Fruit fly (Drosophila melanogaster) whole organism, prepupa: ENCODE measurements around the gene CG13607.
A peak's percentile ranks its signal among the peaks of the same experiment; 100 is the strongest.

Experiments
- Blimp-1 ChIP-seq: fragments of 200-800 bp; sonication (Bioruptor generic); optimal IDR thresholded peaks from 3 replicates; lab custom pipeline; 2017; ENCODE audit warnings: missing biosample characterization, missing genetic modification characterization, mild to moderate bottlenecking, moderate library complexity, missing genetic modification reagents
- CG10669 ChIP-seq: fragments of 200-800 bp; sonication (Bioruptor generic); optimal IDR thresholded peaks from 3 replicates; lab custom pipeline; 2018; ENCODE audit warnings: missing biosample characterization, mild to moderate bottlenecking, missing genetic modification characterization, moderate library complexity
- CG11294 ChIP-seq: fragments of 200-800 bp; sonication (Bioruptor generic); IDR thresholded peaks from 2 replicates; pipeline ENCODE4 v1.3.6; 2022; ENCODE audit warnings: missing biosample characterization, missing genetic modification characterization
- CG11762 ChIP-seq: fragments of 200-800 bp; sonication (Bioruptor generic); optimal IDR thresholded peaks from 3 replicates; lab custom pipeline; 2016; ENCODE audit warnings: missing biosample characterization, missing genetic modification characterization; ENCODE audit not compliant: insufficient read depth
- CG15336 ChIP-seq: fragments of 200-800 bp; sonication (Bioruptor generic); IDR thresholded peaks from 2 replicates; pipeline ENCODE4 v1.3.6; 2022; ENCODE audit warnings: missing biosample characterization, missing genetic modification characterization
- CG1621 ChIP-seq: fragments of 200-800 bp; sonication (Bioruptor generic); optimal IDR thresholded peaks from 3 replicates; lab custom pipeline; 2018; ENCODE audit warnings: missing biosample characterization, mild to moderate bottlenecking, missing genetic modification characterization
- CG16779 ChIP-seq: fragments of 200-800 bp; sonication (Bioruptor generic); optimal IDR thresholded peaks from 3 replicates; lab custom pipeline; 2017; ENCODE audit warnings: missing biosample characterization, mild to moderate bottlenecking, missing genetic modification characterization
- CG3032 ChIP-seq: fragments of 200-800 bp; optimal IDR thresholded peaks from 2 replicates; lab custom pipeline; 2019; ENCODE audit warnings: missing biosample characterization, mild to moderate bottlenecking, missing genetic modification characterization, moderate library complexity
- CG31627 ChIP-seq: fragments of 200-800 bp; sonication (Bioruptor generic); optimal IDR thresholded peaks from 3 replicates; lab custom pipeline; 2016; ENCODE audit warnings: missing biosample characterization, missing genetic modification characterization
- CG32006 ChIP-seq: fragments of 200-800 bp; sonication (Bioruptor generic); optimal IDR thresholded peaks from 3 replicates; lab custom pipeline; 2017; ENCODE audit warnings: missing biosample characterization, mild to moderate bottlenecking, missing genetic modification characterization
- CG34406 ChIP-seq: fragments of 200-800 bp; sonication (Bioruptor generic); optimal IDR thresholded peaks from 3 replicates; lab custom pipeline; 2016; ENCODE audit warnings: missing biosample characterization, missing genetic modification characterization
- CG6163 ChIP-seq: fragments of 200-800 bp; sonication (Bioruptor generic); IDR thresholded peaks from 3 replicates; pipeline ENCODE4 v1.3.6; 2022; ENCODE audit warnings: missing biosample characterization, missing genetic modification characterization
- CG6276 ChIP-seq: fragments of 200-800 bp; sonication (Bioruptor generic); optimal IDR thresholded peaks from 2 replicates; lab custom pipeline; 2017; ENCODE audit warnings: missing biosample characterization, mild to moderate bottlenecking, missing genetic modification characterization
- CG6792 ChIP-seq: fragments of 200-800 bp; sonication (Bioruptor generic); optimal IDR thresholded peaks from 3 replicates; lab custom pipeline; 2016; ENCODE audit warnings: missing biosample characterization, missing genetic modification characterization
- CG6808 ChIP-seq: fragments of 200-800 bp; sonication (Bioruptor generic); optimal IDR thresholded peaks from 3 replicates; lab custom pipeline; 2017; ENCODE audit warnings: missing biosample characterization, missing genetic modification characterization, mild to moderate bottlenecking, moderate library complexity, missing genetic modification reagents
- CG6854 ChIP-seq: fragments of 200-800 bp; sonication (Bioruptor generic); optimal IDR thresholded peaks from 2 replicates; lab custom pipeline; 2017; ENCODE audit warnings: missing biosample characterization, mild to moderate bottlenecking, missing genetic modification characterization
- CG7368 ChIP-seq: fragments of 200-800 bp; sonication (Bioruptor generic); optimal IDR thresholded peaks from 3 replicates; lab custom pipeline; 2016; ENCODE audit warnings: missing biosample characterization, missing genetic modification characterization
- CG8119 ChIP-seq: fragments of 200-800 bp; sonication (Bioruptor generic); IDR thresholded peaks from 3 replicates; pipeline ENCODE4 v1.3.6; 2022; ENCODE audit warnings: missing biosample characterization, missing genetic modification characterization
- CG8319 ChIP-seq: fragments of 200-800 bp; sonication (Bioruptor generic); optimal IDR thresholded peaks from 3 replicates; lab custom pipeline; 2016; ENCODE audit warnings: missing biosample characterization, missing genetic modification characterization
- CG9139 ChIP-seq: fragments of 200-800 bp; sonication (Bioruptor generic); optimal IDR thresholded peaks from 3 replicates; lab custom pipeline; 2017; ENCODE audit warnings: missing biosample characterization, mild to moderate bottlenecking, missing genetic modification characterization
- Eip75B ChIP-seq: fragments of 200-800 bp; sonication (Bioruptor generic); optimal IDR thresholded peaks from 3 replicates; lab custom pipeline; 2016; ENCODE audit warnings: missing biosample characterization, missing genetic modification characterization
- Eip78C ChIP-seq: fragments of 200-800 bp; sonication (Bioruptor generic); peaks from one replicate; lab custom pipeline; 2016; ENCODE audit warnings: missing biosample characterization, missing genetic modification characterization
- Eip93F ChIP-seq: fragments of 200-800 bp; sonication (Bioruptor generic); optimal IDR thresholded peaks from 2 replicates; lab custom pipeline; 2016; ENCODE audit warnings: missing biosample characterization, mild to moderate bottlenecking, missing genetic modification characterization
- Gug ChIP-seq: fragments of 200-800 bp; sonication (Bioruptor generic); IDR thresholded peaks from 2 replicates; pipeline ENCODE4 v1.3.6; 2022; ENCODE audit warnings: missing biosample characterization, missing genetic modification characterization
- Hr38 ChIP-seq: sonication (Bioruptor generic); optimal IDR thresholded peaks from 2 replicates; lab custom pipeline; 2016; ENCODE audit warnings: missing biosample characterization, missing genetic modification characterization
- Hr39 ChIP-seq: fragments of 200-800 bp; sonication (Bioruptor generic); optimal IDR thresholded peaks from 2 replicates; lab custom pipeline; 2016; ENCODE audit warnings: missing biosample characterization, missing genetic modification characterization
- Met ChIP-seq: fragments of 200-800 bp; sonication (Bioruptor generic); optimal IDR thresholded peaks from 3 replicates; lab custom pipeline; 2016; ENCODE audit warnings: missing biosample characterization, missing genetic modification characterization
- OdsH ChIP-seq: fragments of 200-800 bp; sonication (Bioruptor generic); optimal IDR thresholded peaks from 3 replicates; lab custom pipeline; 2016; ENCODE audit warnings: missing biosample characterization, missing genetic modification characterization
- Smox ChIP-seq: fragments of 200-800 bp; sonication (Bioruptor generic); optimal IDR thresholded peaks from 3 replicates; lab custom pipeline; 2016; ENCODE audit warnings: missing biosample characterization, missing genetic modification characterization
- Sox102F ChIP-seq: fragments of 200-800 bp; sonication (Bioruptor generic); optimal IDR thresholded peaks from 2 replicates; lab custom pipeline; 2016; ENCODE audit warnings: missing biosample characterization, mild to moderate bottlenecking, missing genetic modification characterization
- Sox14 ChIP-seq: fragments of 200-800 bp; sonication (Bioruptor generic); optimal IDR thresholded peaks from 3 replicates; lab custom pipeline; 2016; ENCODE audit warnings: missing biosample characterization, missing genetic modification characterization
- Sox15 ChIP-seq: fragments of 200-800 bp; sonication (Bioruptor generic); optimal IDR thresholded peaks from 3 replicates; lab custom pipeline; 2016; ENCODE audit warnings: missing biosample characterization, missing genetic modification characterization
- achi ChIP-seq: fragments of 200-800 bp; sonication (Bioruptor generic); optimal IDR thresholded peaks from 3 replicates; lab custom pipeline; 2016; ENCODE audit warnings: missing biosample characterization, missing genetic modification characterization
- acj6 ChIP-seq: fragments of 200-800 bp; sonication (Bioruptor generic); optimal IDR thresholded peaks from 3 replicates; lab custom pipeline; 2016; ENCODE audit warnings: missing biosample characterization, missing genetic modification characterization
- dac ChIP-seq: fragments of 200-800 bp; sonication (Bioruptor generic); optimal IDR thresholded peaks from 2 replicates; lab custom pipeline; 2017; ENCODE audit warnings: missing biosample characterization, mild to moderate bottlenecking, missing genetic modification characterization
- dsx ChIP-seq: fragments of 200-800 bp; optimal IDR thresholded peaks from 3 replicates; lab custom pipeline; 2019; ENCODE audit warnings: missing biosample characterization, mild to moderate bottlenecking, missing genetic modification characterization, moderate library complexity; ENCODE audit not compliant: poor library complexity, severe bottlenecking
- esn ChIP-seq: fragments of 200-800 bp; sonication (Bioruptor generic); optimal IDR thresholded peaks from 2 replicates; lab custom pipeline; 2016; ENCODE audit warnings: missing biosample characterization, mild to moderate bottlenecking, missing genetic modification characterization, moderate library complexity
- fd59A ChIP-seq: fragments of 200-800 bp; sonication (Bioruptor generic); optimal IDR thresholded peaks from 2 replicates; lab custom pipeline; 2017; ENCODE audit warnings: missing biosample characterization, mild to moderate bottlenecking, missing genetic modification characterization, missing genetic modification reagents
- fd85E ChIP-seq: fragments of 200-800 bp; sonication (Bioruptor generic); optimal IDR thresholded peaks from 3 replicates; lab custom pipeline; 2016; ENCODE audit warnings: missing biosample characterization, missing genetic modification characterization
- fkh ChIP-seq: fragments of 200-800 bp; sonication (Bioruptor generic); optimal IDR thresholded peaks from 3 replicates; lab custom pipeline; 2017; ENCODE audit warnings: missing biosample characterization, mild to moderate bottlenecking, missing genetic modification characterization, moderate library complexity
- net ChIP-seq: fragments of 200-800 bp; sonication (Bioruptor generic); optimal IDR thresholded peaks from 3 replicates; lab custom pipeline; 2016; ENCODE audit warnings: missing biosample characterization, missing genetic modification characterization
- pdm3 ChIP-seq: fragments of 200-800 bp; sonication (Bioruptor generic); optimal IDR thresholded peaks from 3 replicates; lab custom pipeline; 2016; ENCODE audit warnings: missing biosample characterization, missing genetic modification characterization
- salr ChIP-seq, 2 experiments: fragments of 200-800 bp; sonication (Bioruptor generic); optimal IDR thresholded peaks; 3 replicates each; lab custom pipeline; 2016 to 2018; ENCODE audit warnings: missing biosample characterization in 2 of 2, missing genetic modification characterization in 2 of 2, mild to moderate bottlenecking in 1 of 2
- spab ChIP-seq: fragments of 200-800 bp; sonication (Bioruptor generic); optimal IDR thresholded peaks from 2 replicates; lab custom pipeline; 2017; ENCODE audit warnings: missing biosample characterization, mild to moderate bottlenecking, missing genetic modification characterization, missing genetic modification reagents
- ss ChIP-seq, 2 experiments: fragments of 200-800 bp; sonication (Bioruptor generic); optimal IDR thresholded peaks; 2 replicates in 1 of 2; 3 replicates in 1 of 2; lab custom pipeline; 2017 to 2018; ENCODE audit warnings: mild to moderate bottlenecking in 2 of 2, missing biosample characterization in 2 of 2, missing genetic modification characterization in 2 of 2, moderate library complexity in 1 of 2

The CG13607 gene

DNA sequence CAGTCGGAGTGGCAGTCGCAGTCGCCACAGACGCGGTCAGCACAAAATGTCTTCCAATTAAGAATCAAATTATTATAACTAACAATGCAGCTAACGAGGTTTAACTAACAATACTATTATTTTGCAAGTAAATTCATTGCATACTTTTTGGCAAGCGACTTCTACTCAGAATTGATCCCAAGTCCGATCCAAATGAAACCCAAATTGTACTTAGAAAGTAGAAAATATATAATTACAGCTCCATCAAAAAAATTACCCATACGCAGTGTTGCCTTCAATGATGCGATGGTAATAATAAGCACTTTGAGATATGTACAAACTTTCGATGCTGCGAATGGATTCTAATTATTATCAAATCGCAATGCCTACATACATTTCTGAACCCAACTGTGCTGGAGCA, 27.7 kb upstream of the CG13607 start (continued):
- no peak for TF ChIP-seq Sox102F
- peak; percentile 36 to 52 for TF ChIP-seq ss (GFP tag; optimal IDR thresholded peaks at IDR 0.05; lab: Kevin White, UChicago)
- peak; percentile 67 for TF ChIP-seq spab (GFP tag; lab: Kevin White, UChicago)
- peak; percentile 23 for TF ChIP-seq net
- peak in 1 of 2 experiments; percentile 75 for TF ChIP-seq salr (GFP tag; optimal IDR thresholded peaks at IDR 0.05; lab: Kevin White, UChicago)
- peak; percentile 10 for TF ChIP-seq CG34406
- peak; percentile 41 for TF ChIP-seq Hr39
- peak; percentile 57 for TF ChIP-seq OdsH (GFP tag; lab: Kevin White, UChicago)
- no peak for TF ChIP-seq Blimp-1 (GFP tag; lab: Kevin White, UChicago)
- peak; percentile 60 for TF ChIP-seq CG6276
- peak; percentile 43 for TF ChIP-seq Met (GFP tag; lab: Kevin White, UChicago)
- TF ChIP-seq CG9139 = peak; percentile 29
- TF ChIP-seq Eip75B (GFP tag; lab: Kevin White, UChicago) = peak; percentile 56
- peak; percentile 54 for TF ChIP-seq CG6792
- peak; percentile 45 for TF ChIP-seq CG31627
- TF ChIP-seq pdm3 = peak; percentile 49
- TF ChIP-seq CG8319 (GFP tag; lab: Kevin White, UChicago) = no peak
- TF ChIP-seq CG3032 (tag; lab: Kevin White, UChicago) = peak; percentile 69
- peak; percentile 8 for TF ChIP-seq Sox15 (GFP tag; lab: Kevin White, UChicago)
- TF ChIP-seq CG16779 (tag; lab: Kevin White, UChicago) = no peak
- no peak for TF ChIP-seq dsx (GFP tag; lab: Kevin White, UChicago)
- TF ChIP-seq Hr38 (GFP tag; lab: Kevin White, UChicago) = no peak
- peak; percentile 46 for TF ChIP-seq CG10669 (GFP tag; lab: Kevin White, UChicago)
- TF ChIP-seq Sox14 (GFP tag; lab: Kevin White, UChicago) = peak; percentile 68
- TF ChIP-seq CG6163 (GFP tag; lab: Robert Waterston, UW) = 0 out of 3 replicates have a peak, but pooled peaks have one; percentile 22
- peak; percentile 58 for TF ChIP-seq acj6
- TF ChIP-seq fkh = no peak

DNA sequence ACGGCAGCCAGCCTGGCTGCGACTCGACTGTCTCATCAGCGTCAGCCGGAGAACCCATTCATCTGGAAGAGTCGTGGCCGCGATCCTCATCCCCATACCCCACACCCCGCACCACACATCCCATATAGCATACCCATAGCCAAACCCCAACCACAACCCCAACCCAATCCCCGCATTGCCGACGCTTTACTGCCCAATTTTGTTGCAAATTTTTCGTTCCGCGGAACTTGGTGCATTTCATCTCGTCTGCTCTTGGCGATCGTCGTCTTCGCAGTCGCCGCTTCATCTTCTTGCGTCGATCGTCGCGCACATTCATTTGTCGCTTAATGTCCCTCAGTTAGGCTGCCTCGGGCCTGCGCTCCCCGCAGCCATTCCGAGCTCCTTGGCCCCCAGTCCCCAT, 27.2 kb upstream of the CG13607 start:
- TF ChIP-seq CG8319 (GFP tag; lab: Kevin White, UChicago) = no peak
- TF ChIP-seq Sox14 (GFP tag; lab: Kevin White, UChicago) = no peak
- no peak for TF ChIP-seq Smox (GFP tag; lab: Kevin White, UChicago)
- TF ChIP-seq CG10669 (GFP tag; lab: Kevin White, UChicago) = no peak
- no peak for TF ChIP-seq Eip93F (GFP tag; lab: Kevin White, UChicago)
- no peak for TF ChIP-seq CG8119 (GFP tag; lab: Robert Waterston, UW)
- no peak for TF ChIP-seq salr (GFP tag; optimal IDR thresholded peaks at IDR 0.05; lab: Kevin White, UChicago)
- TF ChIP-seq CG6792 = no peak
- no peak for TF ChIP-seq CG11762 (GFP tag; lab: Kevin White, UChicago)
- TF ChIP-seq Hr38 (GFP tag; lab: Kevin White, UChicago) = no peak
- TF ChIP-seq CG11294 (GFP tag; lab: Robert Waterston, UW) = no peak
- TF ChIP-seq CG3032 (tag; lab: Kevin White, UChicago) = no peak

DNA sequence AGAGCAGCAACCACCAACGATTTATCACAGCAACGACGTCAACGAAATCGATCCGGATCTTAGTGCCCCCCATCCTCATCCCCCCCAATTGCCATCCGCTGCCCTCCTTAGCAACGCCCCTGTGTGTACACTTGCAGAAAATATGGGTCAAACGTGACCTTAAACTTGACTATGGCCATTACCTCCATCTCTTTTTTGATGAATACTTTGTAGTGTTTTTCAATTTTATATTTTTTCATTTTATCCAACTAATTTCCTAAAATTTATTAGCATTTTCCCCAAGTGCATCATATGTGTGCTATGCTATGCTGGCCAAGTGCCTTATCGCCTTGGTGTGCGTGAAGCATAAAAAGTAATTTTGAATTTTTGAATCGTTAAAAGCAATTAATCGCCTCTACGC, 26.8 kb upstream of the CG13607 start:
- TF ChIP-seq Sox14 (GFP tag; lab: Kevin White, UChicago) (peak; percentile 83), CG34406 (peak; percentile 77), CG7368 (GFP tag; lab: Kevin White, UChicago) (peak; percentile 83), CG6854 (GFP tag; lab: Kevin White, UChicago) (peak; percentile 21), CG16779 (tag; lab: Kevin White, UChicago) (peak; percentile 75), CG15336 (peak; percentile 77), CG9139 (peak; percentile 82), achi (peak; percentile 85), fd85E (GFP tag; lab: Kevin White, UChicago) (peak; percentile 62), Hr38 (GFP tag; lab: Kevin White, UChicago) (no peak), CG6276 (peak; percentile 63), Gug (peak; percentile 61), acj6 (peak; percentile 84), CG6163 (GFP tag; lab: Robert Waterston, UW) (peak; percentile 94), CG32006 (GFP tag; lab: Kevin White, UChicago) (peak; percentile 85), Sox15 (GFP tag; lab: Kevin White, UChicago) (peak; percentile 76), Eip75B (GFP tag; lab: Kevin White, UChicago) (peak; percentile 90), fd59A (peak; percentile 86), Eip78C (GFP tag; lab: Kevin White, UChicago) (peak; percentile 96), CG6808 (GFP tag; lab: Kevin White, UChicago) (peak; percentile 89), ss (GFP tag; optimal IDR thresholded peaks at IDR 0.05; lab: Kevin White, UChicago) (peak; percentile 86 to 92), CG1621 (tag; lab: Kevin White, UChicago) (peak; percentile 84), esn (GFP tag; lab: Kevin White, UChicago) (peak; percentile 87), salr (GFP tag; optimal IDR thresholded peaks at IDR 0.05; lab: Kevin White, UChicago) (peak; percentile 59 to 77), dac (GFP tag; lab: Kevin White, UChicago) (peak; percentile 67), pdm3 (peak; percentile 85)
